Worm (Caenorhabditis elegans): ENCODE results near the gene cyd-1.

ce11 chrII:13036717-13037116, 56.3 kb downstream of the cyd-1 start, which contains the start of gene F18A11.3:
- TF ChIP-seq npax-4 (tag; optimal IDR thresholded peaks at IDR 0.05) (no peak), pha-4 (tag; optimal IDR thresholded peaks at IDR 0.05) (no peak), dve-1 (tag; optimal IDR thresholded peaks at IDR 0.05) (no peak), pat-9 (tag; optimal IDR thresholded peaks at IDR 0.05) (no peak), F13H6.1 (tag; optimal IDR thresholded peaks at IDR 0.05) (no peak)

All from whole organism, late embryonic.